Fruit fly (Drosophila melanogaster) whole organism, larva: ENCODE results near the gene Poxm.

Experiments used
- noc ChIP-seq: fragments of 200-800 bp; sonication (Bioruptor generic); optimal IDR thresholded peaks from 3 replicates; lab custom pipeline; 2019; ENCODE audit warnings: missing biosample characterization, mild to moderate bottlenecking, missing genetic modification characterization, moderate library complexity

Poxm gene

DNA sequence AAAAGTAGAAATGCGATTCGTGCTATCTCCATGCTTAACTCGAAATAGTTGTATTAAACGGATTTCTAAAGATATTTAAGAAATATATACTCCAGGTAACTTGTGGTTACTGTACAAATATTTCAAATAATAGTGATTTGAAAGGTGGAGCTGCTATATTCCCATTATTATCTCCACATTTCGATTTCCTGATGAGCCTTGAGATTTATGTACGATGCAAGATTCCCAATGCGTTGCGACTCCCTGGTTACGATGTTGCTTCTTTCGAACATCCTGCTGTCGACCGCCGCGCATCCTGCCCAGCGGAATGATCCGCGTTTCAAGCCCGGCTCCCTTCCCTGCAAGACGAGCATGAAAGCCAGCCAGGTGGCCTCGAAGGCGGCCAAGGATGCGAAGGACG lies 21.6 kb downstream of the Poxm start, which contains the start of the genes CG11694 and CG11698:
TSS of gene CG11694 (minus strand) at position 101 of the 400 bp plus-strand sequence.
TSS of gene CG11698 (plus strand) at position 152 of the 400 bp plus-strand sequence.
- TF ChIP-seq noc (tag; lab: Kevin White, UChicago), result no peak

DNA sequence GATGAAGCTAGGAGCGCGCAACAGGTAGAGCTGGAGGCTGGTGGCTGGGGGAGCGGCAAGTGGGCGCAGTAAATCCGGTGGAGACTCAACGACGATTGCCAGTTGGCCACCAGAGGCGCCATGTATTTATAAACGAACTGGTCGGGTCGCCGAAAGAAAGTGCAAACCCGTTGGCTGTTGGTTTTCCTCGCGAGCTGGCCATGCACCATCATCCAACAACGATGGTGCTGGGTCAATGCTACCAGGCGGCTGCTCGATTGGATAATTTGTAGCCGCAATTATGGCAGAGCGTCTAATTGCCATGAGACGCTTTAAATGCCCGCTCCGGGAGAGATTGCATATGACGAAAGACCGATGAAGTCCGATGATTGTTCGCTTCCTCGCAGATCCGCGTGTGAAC lies 22.9 kb downstream of the Poxm start, which contains the start of gene CG11693:
TSS of gene CG11693 (minus strand) at position 101 of the 400 bp plus-strand sequence.
- no peak for TF ChIP-seq noc (tag; lab: Kevin White, UChicago)

DNA sequence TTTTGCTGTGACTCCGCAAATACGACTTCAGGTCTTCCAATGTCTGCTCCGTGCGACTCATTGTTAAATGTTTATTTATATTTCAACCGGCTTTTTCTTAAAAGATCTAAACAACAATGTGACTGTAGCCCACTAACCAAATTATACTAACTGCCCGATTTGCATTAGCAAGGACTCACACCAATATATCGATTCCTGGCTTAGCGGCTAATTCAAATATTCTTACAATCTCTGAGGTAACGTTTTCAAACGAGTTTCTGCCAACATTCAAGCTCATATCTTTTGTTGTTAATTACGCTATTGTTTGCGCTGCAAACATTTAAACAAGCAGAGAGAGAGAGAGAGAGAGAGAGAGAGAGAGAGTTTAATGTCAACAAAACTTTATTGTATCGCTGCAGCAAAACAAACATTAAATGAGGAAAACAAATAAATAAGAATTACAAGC lies 25.1 kb downstream of the Poxm start, which contains the start of gene tex:
TSS of gene tex (minus strand) at position 131 of the 445 bp plus-strand sequence.
- no peak for TF ChIP-seq noc (tag; lab: Kevin White, UChicago)

DNA sequence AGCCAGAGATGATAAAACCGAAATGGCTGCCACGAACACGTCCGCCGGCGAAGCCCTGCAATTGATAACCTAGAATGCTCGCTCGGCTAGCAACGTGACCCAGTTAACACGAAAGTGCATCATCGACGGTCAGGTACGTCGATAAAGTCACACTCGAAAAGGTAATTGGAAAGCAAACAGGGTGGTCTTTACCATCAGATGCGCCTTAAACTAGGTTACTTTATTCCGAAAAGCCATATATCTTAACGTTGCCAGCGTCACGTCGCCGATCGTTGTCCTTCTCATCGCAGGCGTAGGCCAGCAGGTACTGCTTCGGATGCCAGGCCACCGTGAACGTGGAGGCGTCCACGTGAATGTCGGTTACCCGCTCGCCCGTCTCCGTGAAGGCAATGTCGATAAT lies 26.3 kb downstream of the Poxm start:
- no peak for TF ChIP-seq noc (tag; lab: Kevin White, UChicago)

dm6 chr3R:8306927-8307261 lies 26.7 kb downstream of the Poxm start:
- no peak for TF ChIP-seq noc (tag; lab: Kevin White, UChicago)

dm6 chr3R:8306188-8306926 lies 27.2 kb downstream of the Poxm start:
- no peak for TF ChIP-seq noc (tag; lab: Kevin White, UChicago)

DNA sequence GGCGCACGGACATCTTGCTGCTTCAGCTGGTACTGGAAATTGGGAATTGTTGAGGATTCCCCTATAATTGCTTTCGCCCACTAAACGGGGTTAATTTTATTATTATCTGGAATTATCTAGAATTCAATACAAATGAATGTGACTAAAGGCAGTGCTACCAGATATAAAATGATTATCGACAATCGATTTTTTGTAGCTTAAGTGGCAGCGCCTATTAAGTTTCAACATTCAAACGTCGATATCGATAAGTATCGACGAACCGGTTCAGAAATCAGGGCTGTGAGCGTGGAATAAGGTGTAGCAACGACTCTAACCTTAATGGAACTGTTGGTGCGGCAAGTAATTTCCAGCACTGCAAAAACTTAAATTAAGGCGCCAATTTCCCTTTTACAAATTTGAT lies 28.5 kb downstream of the Poxm start, which contains the start of gene Sgt1:
TSS of gene Sgt1 (minus strand) at position 165 of the 400 bp plus-strand sequence.
- no peak for TF ChIP-seq noc (tag; lab: Kevin White, UChicago)

DNA sequence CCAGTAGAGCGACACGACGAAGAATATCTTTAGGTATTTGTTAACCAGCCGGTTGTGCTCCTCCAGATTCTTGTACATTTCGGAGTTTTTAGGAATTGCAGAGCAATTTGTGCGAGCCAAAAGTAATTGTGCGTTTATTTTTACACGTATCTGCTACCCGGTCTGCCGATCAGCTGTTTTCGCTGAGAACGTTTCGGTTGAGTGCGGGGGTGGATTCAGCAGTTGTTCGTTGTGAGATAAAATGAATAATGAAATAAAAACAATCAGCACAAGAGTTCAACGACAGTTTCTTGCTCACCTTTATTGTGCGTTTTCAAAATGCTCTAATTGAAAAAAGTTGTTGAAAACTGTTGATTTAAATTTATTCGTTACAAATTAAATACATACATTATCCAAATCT lies 29.7 kb downstream of the Poxm start, which contains the start of gene nac:
TSS of gene nac (minus strand) at position 176 of the 400 bp plus-strand sequence.
- TF ChIP-seq noc (tag; lab: Kevin White, UChicago), result no peak

DNA sequence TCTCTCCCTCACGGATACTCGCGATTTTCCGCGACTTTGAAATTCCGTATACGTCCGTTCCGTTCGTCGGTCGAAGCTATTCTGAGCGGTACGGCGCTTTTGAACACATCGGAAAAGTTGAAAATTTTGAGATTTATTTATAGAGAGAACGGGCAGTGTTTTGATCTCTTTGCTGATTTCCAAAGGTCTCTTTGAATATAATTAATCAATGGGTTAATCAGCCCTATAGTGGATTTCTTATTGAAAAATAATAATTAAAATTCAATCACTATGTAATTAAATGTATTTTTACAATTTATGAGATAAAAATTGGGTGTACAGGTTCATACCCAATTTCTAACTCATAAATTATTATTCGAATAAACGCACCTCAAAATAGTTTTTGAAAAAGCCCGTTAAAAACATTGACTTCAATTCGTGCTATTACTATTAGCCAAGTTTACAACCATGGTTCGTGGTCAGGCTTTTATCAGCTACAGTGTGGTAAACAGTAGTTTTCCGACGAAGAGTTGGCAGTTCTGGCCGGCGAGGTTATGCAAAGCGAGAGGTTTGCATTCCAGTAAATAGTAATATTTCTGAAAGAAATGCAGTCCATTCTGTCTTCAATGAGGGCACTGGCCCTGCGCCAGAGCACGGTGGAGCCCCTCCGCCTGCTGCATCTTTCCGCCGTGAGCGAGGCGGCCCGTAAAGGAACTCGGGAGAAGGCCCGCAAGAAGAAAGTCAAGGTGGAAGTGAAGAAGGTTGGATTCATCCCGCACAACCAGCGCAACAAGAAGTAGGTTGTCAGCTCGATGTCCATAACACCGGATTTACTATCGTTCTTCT lies 32.5 kb downstream of the Poxm start, which contains the start of the genes CG9626 and mRpL1:
TSS of gene CG9626 (minus strand) at position 51 of the 825 bp plus-strand sequence.
TSS of gene mRpL1 (plus strand) at position 513 of the 825 bp plus-strand sequence.
- no peak for TF ChIP-seq noc (tag; lab: Kevin White, UChicago)

DNA sequence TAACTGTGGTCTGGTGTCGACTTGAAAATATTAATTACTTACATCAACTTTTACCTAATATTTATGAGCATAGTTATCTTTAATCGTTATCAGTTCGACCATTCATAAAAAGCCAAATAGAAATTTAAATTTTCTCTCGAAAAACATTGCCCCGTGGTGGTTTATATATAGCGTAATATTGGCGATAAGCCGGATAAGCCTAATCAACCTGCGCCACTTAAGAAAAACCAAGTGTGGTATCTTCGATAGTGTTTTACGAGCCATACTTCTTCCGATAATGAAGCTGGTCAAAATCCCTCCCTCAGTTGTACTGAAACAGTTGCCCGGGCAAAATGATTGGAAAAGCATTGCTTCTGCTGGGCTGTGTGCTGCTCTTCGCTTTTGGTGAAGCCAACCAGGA lies 41.6 kb downstream of the Poxm start, which contains the start of gene CG31463:
TSS of gene CG31463 (plus strand) at position 302 of the 400 bp plus-strand sequence.
- no peak for TF ChIP-seq noc (tag; lab: Kevin White, UChicago)

- no peak for TF ChIP-seq noc (tag; lab: Kevin White, UChicago)
Observed at dm6 chr3R:8290940-8291339, 42.7 kb downstream of the Poxm start, which contains the start of gene CG31464. Gene CG31464, plus strand, starts transcription at chr3R:8291240.

- TF ChIP-seq noc (tag; lab: Kevin White, UChicago), result no peak
Observed at dm6 chr3R:8290478-8290877, 43.1 kb downstream of the Poxm start, which contains the start of gene CG11672. Gene CG11672, minus strand, starts transcription at chr3R:8290578.

DNA sequence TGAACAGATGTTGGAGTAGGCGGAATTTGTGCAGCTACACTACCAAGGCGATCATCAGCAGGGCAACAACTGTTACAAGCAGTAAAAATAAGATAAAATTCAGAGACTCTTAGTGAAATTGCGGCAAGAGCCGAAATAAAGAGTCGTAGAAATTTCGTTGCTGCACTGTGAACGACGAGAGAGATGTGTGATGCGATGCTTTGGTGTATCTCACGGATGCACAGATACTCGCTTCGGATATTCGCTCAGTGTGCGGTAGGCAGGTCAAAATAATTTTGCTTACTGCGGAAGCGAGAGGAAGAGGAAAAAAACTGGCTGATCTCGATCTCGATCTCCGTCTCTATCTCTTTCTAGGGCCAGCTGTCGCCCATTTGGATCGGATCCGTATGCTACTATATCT lies 44.8 kb downstream of the Poxm start:
- TF ChIP-seq noc (tag; lab: Kevin White, UChicago), result no peak

DNA sequence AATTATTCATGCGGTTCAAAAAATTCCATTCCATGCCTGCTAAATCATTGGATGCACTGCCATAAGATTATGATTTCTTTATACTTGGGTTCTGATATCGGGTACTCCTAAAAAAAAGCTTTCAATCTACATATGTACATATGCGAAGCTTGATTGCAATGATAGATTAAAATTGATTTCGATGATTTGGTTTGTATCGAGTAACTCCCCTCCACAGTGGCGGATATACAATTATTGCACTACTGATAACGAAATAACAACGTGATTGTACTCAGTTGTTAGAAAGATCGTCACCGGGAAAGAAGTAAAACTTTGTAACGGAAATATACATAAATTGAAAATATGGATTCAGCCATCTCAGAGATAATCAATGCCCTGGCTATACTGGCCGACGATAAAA lies 45.9 kb downstream of the Poxm start, which contains the start of gene Nazo:
TSS of gene Nazo (plus strand) at position 180 of the 400 bp plus-strand sequence.
- no peak for TF ChIP-seq noc (tag; lab: Kevin White, UChicago)

DNA sequence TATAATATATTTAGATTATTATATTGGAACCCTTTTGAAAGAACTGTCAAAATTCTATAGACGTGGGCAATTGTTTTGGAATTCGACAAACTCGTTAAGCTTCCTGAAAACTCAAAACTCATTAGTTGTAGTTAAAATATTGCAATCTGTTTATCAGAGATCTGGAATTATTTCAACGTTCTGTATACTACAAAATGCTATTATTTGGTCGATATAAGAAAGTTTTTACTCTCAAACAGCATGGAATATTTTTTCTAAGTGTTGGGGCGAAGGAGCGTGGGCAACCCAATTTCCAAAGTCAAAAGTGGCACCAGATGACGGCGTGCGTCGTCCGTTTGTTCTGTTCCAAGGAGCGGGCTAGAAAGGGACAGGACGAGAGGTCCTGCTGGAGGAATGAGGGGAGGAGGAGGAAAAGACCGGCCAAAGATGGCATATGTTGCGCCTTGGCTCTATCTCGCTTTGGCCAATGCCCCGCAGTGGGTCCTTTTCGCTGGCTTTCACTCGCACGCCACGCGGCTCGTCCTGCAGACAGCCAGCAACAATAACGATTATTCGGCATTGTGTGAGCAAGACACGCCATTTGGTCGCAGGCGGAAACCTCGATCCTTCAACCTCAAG lies 47.8 kb downstream of the Poxm start:
- TF ChIP-seq noc (tag; lab: Kevin White, UChicago), result no peak
